Worm (Caenorhabditis elegans) whole organism, L4/young adult: ENCODE measurements around the gene K06H6.2.

Experiments
- W03F9.2 ChIP-seq: fragments of 150-350 bp; optimal IDR thresholded peaks from 2 replicates; lab custom pipeline; 2014; ENCODE audit warnings: missing biosample characterization, missing genetic modification characterization
- dao-5 ChIP-seq: sonication (generic microtip); optimal IDR thresholded peaks from 2 replicates; lab custom pipeline; 2016; ENCODE audit warnings: missing genotype, missing genetic modification characterization, moderate library complexity, missing compliant biosample characterization
- him-1 ChIP-seq: sonication (generic microtip); optimal IDR thresholded peaks from 2 replicates; lab custom pipeline; 2016; ENCODE audit warnings: missing genotype, missing genetic modification reagents, missing genetic modification characterization, missing compliant biosample characterization

DNA sequence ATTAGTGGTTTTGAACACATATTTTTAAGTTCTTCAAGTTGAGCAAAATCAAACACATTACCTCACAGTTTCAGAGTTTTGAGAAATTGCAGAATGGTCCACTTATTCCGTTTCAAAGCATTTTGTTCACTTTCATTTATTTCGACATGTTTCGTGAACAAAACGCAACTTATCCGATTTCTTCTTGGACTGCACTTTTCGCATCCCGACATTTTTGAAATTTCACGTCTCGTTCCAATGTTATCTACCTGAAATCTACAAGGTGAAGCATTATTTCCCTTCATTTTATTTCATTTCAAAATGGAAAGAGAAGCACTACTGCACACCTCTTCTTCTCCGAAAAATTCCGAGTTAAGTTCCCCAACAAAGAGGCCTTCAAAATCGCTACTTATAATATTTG is 4.6 kb downstream of the K06H6.2 start, which contains the start of gene ZK488.6:
- TF ChIP-seq him-1 (tag; lab: Kevin White, UChicago) = no peak
- TF ChIP-seq dao-5 (tag; lab: Kevin White, UChicago) = no peak
- TF ChIP-seq W03F9.2 (tag; lab: Kevin White, UChicago) = no peak
